Worm (Caenorhabditis elegans) whole organism, mixed stage, embryonic: Measurements from ENCODE around the gene ceh-93.

Experiments used
- ces-1 ChIP-seq: fragments of 150-350 bp; optimal IDR thresholded peaks from 2 replicates; lab custom pipeline; 2014; ENCODE audit warnings: missing biosample characterization, missing genetic modification reagents, missing genetic modification characterization
- elt-3 ChIP-seq: fragments of 150-350 bp; optimal IDR thresholded peaks from 2 replicates; lab custom pipeline; 2014; ENCODE audit warnings: missing biosample characterization, missing genetic modification characterization
- lsy-2 ChIP-seq: fragments of 150-350 bp; optimal IDR thresholded peaks from 2 replicates; lab custom pipeline; 2014; ENCODE audit warnings: missing biosample characterization, missing genetic modification characterization
- mab-5 ChIP-seq: fragments of 150-350 bp; optimal IDR thresholded peaks from 2 replicates; lab custom pipeline; 2014; ENCODE audit warnings: missing biosample characterization, missing genetic modification characterization
- mep-1 ChIP-seq: fragments of 150-350 bp; optimal IDR thresholded peaks from 2 replicates; lab custom pipeline; 2017; ENCODE audit warnings: missing biosample characterization, missing genetic modification reagents, missing genetic modification characterization, inconsistent platforms
- mls-2 ChIP-seq: sonication (generic microtip); optimal IDR thresholded peaks from 2 replicates; lab custom pipeline; 2016; ENCODE audit warnings: mild to moderate bottlenecking, missing genetic modification characterization, moderate library complexity, missing compliant biosample characterization
- nhr-237 ChIP-seq: fragments of 150-350 bp; optimal IDR thresholded peaks from 2 replicates; lab custom pipeline; 2014; ENCODE audit warnings: missing biosample characterization, missing genetic modification characterization
- nhr-76 ChIP-seq: sonication (generic microtip); optimal IDR thresholded peaks from 2 replicates; lab custom pipeline; 2017; ENCODE audit warnings: missing biosample characterization, missing genetic modification characterization
- unc-62 ChIP-seq: fragments of 150-350 bp; optimal IDR thresholded peaks from 2 replicates; lab custom pipeline; 2014; ENCODE audit warnings: missing biosample characterization, missing genetic modification reagents, missing genetic modification characterization
- ztf-11 ChIP-seq: fragments of 150-350 bp; optimal IDR thresholded peaks from 2 replicates; lab custom pipeline; 2014; ENCODE audit warnings: missing biosample characterization, missing genetic modification characterization

- no peak for TF ChIP-seq mep-1 (tag; lab: Kevin White, UChicago)
- no peak for TF ChIP-seq mls-2 (tag; lab: Kevin White, UChicago)
- TF ChIP-seq unc-62, result no peak
- TF ChIP-seq lsy-2 (tag; lab: Kevin White, UChicago), result no peak
- TF ChIP-seq elt-3 (tag; lab: Kevin White, UChicago), result no peak
- TF ChIP-seq ztf-11 (tag; lab: Kevin White, UChicago), result no peak
- TF ChIP-seq ces-1, result no peak
- no peak for TF ChIP-seq mab-5 (tag; lab: Kevin White, UChicago)
- TF ChIP-seq nhr-76 (tag; lab: Kevin White, UChicago), result no peak
- no peak for TF ChIP-seq nhr-237 (tag; lab: Kevin White, UChicago)
These were observed 16.0 kb upstream of the ceh-93 start, which contains the start of gene R04A9.1 for ce11 chrX:404597-404996.
